Worm (Caenorhabditis elegans): ENCODE measurements around the gene mtre-1.

- TF ChIP-seq elt-3 (tag; optimal IDR thresholded peaks at IDR 0.05): no peak
- TF ChIP-seq nhr-237 (tag; optimal IDR thresholded peaks at IDR 0.05): no peak
- TF ChIP-seq lin-13 (GFP tag; optimal IDR thresholded peaks at IDR 0.05): no peak
- no peak for TF ChIP-seq sma-3 (GFP tag; optimal IDR thresholded peaks at IDR 0.05)
- TF ChIP-seq nhr-129 (tag; optimal IDR thresholded peaks at IDR 0.05): no peak
- TF ChIP-seq ceh-82 (tag; optimal IDR thresholded peaks at IDR 0.05): no peak
- no peak for TF ChIP-seq snpc-4 (tag; optimal IDR thresholded peaks at IDR 0.05)
- TF ChIP-seq lin-39 (tag; optimal IDR thresholded peaks at IDR 0.05): no peak
- TF ChIP-seq aly-2 (tag; optimal IDR thresholded peaks at IDR 0.05): no peak
- no peak for TF ChIP-seq skn-1 (tag; optimal IDR thresholded peaks at IDR 0.05)
- no peak for TF ChIP-seq unc-62 (GFP tag; optimal IDR thresholded peaks at IDR 0.05)
- TF ChIP-seq crh-2 (tag; optimal IDR thresholded peaks at IDR 0.05): no peak
- TF ChIP-seq elt-1 (tag; optimal IDR thresholded peaks at IDR 0.05): no peak
These were observed 22.7 kb downstream of the mtre-1 start, which contains the start of gene swsn-7 for ce11 chrII:8027663-8028062.

All from whole organism, L2 larva.